Worm (Caenorhabditis elegans) whole organism, L1 larva: Measurements from ENCODE around the gene lipl-2.

Source experiments
- C16A3.4 ChIP-seq: fragments of 150-350 bp; optimal IDR thresholded peaks from 2 replicates; lab custom pipeline; 2014; ENCODE audit warnings: missing biosample characterization, missing genetic modification characterization
- C34B4.2 ChIP-seq: sonication (generic microtip); optimal IDR thresholded peaks from 2 replicates; lab custom pipeline; 2017; ENCODE audit warnings: mild to moderate bottlenecking, missing genetic modification characterization, missing compliant biosample characterization
- F16B12.6 ChIP-seq: fragments of 150-350 bp; optimal IDR thresholded peaks from 2 replicates; lab custom pipeline; 2014; ENCODE audit warnings: missing biosample characterization, missing genetic modification characterization
- Y116A8C.19 ChIP-seq: sonication (generic microtip); optimal IDR thresholded peaks from 2 replicates; lab custom pipeline; 2016; ENCODE audit warnings: missing compliant biosample characterization, missing genetic modification characterization, borderline replicate concordance
- aha-1 ChIP-seq: fragments of 150-350 bp; optimal IDR thresholded peaks from 2 replicates; lab custom pipeline; 2014; ENCODE audit warnings: missing biosample characterization, missing genetic modification characterization
- aly-2 ChIP-seq: fragments of 150-350 bp; optimal IDR thresholded peaks from 2 replicates; lab custom pipeline; 2014; ENCODE audit warnings: missing biosample characterization, missing genetic modification characterization
- ama-1 ChIP-seq: fragments of 150-350 bp; optimal IDR thresholded peaks from 2 replicates; lab custom pipeline; 2014
- blmp-1 ChIP-seq: fragments of 150-350 bp; optimal IDR thresholded peaks from 2 replicates; lab custom pipeline; 2014; ENCODE audit warnings: missing biosample characterization, missing genetic modification characterization
- ceh-63 ChIP-seq: fragments of 200-800 bp; sonication (Bioruptor generic); optimal IDR thresholded peaks from 2 replicates; lab custom pipeline; 2018; ENCODE audit warnings: mild to moderate bottlenecking, missing genetic modification characterization, missing compliant biosample characterization
- ceh-8 ChIP-seq: fragments of 200-800 bp; sonication (Bioruptor generic); optimal IDR thresholded peaks from 2 replicates; lab custom pipeline; 2018; ENCODE audit warnings: mild to moderate bottlenecking, missing genetic modification characterization, moderate library complexity, missing compliant biosample characterization
- ceh-82 ChIP-seq, 3 experiments: fragments of 150-350 bp in 1 of 3; sonication (generic microtip) in 2 of 3; optimal IDR thresholded peaks; 2 replicates each; lab custom pipeline; 2014 to 2017; ENCODE audit warnings: missing biosample characterization in 3 of 3, missing genetic modification characterization in 3 of 3
- ceh-90 ChIP-seq: sonication (generic microtip); optimal IDR thresholded peaks from 2 replicates; lab custom pipeline; 2016; ENCODE audit warnings: missing genetic modification characterization, missing compliant biosample characterization
- dpl-1 ChIP-seq, 3 experiments: fragments of 150-350 bp in 2 of 3; sonication (generic microtip) in 1 of 3; optimal IDR thresholded peaks; 2 replicates each; lab custom pipeline; 2014 to 2017; ENCODE audit warnings: missing biosample characterization in 3 of 3, missing genetic modification characterization in 3 of 3, missing genetic modification reagents in 3 of 3
- dsc-1 ChIP-seq: sonication (generic microtip); optimal IDR thresholded peaks from 2 replicates; lab custom pipeline; 2016; ENCODE audit warnings: mild to moderate bottlenecking, missing genetic modification characterization, missing compliant biosample characterization
- egl-27 ChIP-seq, 2 experiments: fragments of 150-350 bp in 1 of 2; sonication (generic microtip); optimal IDR thresholded peaks; 3 replicates each; lab custom pipeline; 2017 to 2018; ENCODE audit warnings: missing biosample characterization in 2 of 2, missing genetic modification characterization in 2 of 2, missing genetic modification reagents in 2 of 2
- elt-2 ChIP-seq: sonication (generic microtip); optimal IDR thresholded peaks from 2 replicates; lab custom pipeline; 2016; ENCODE audit warnings: missing genetic modification characterization, mild to moderate bottlenecking, inconsistent platforms, missing compliant biosample characterization, missing genetic modification reagents
- fkh-10 ChIP-seq: sonication (generic microtip); optimal IDR thresholded peaks from 2 replicates; lab custom pipeline; 2017; ENCODE audit warnings: missing biosample characterization, missing genetic modification reagents, missing genetic modification characterization
- fkh-8 ChIP-seq: sonication (generic microtip); optimal IDR thresholded peaks from 2 replicates; lab custom pipeline; 2016; ENCODE audit warnings: mild to moderate bottlenecking, missing genetic modification characterization, missing compliant biosample characterization
- hlh-17 ChIP-seq: fragments of 200-800 bp; sonication (Bioruptor generic); optimal IDR thresholded peaks from 2 replicates; lab custom pipeline; 2018; ENCODE audit warnings: missing genetic modification characterization, mild to moderate bottlenecking, missing compliant biosample characterization, moderate library complexity, borderline replicate concordance
- hlh-4 ChIP-seq: sonication (generic microtip); optimal IDR thresholded peaks from 2 replicates; lab custom pipeline; 2016; ENCODE audit warnings: mild to moderate bottlenecking, missing genetic modification characterization, missing compliant biosample characterization
- isw-1 ChIP-seq: fragments of 200-800 bp; sonication (Bioruptor generic); IDR thresholded peaks from 2 replicates; pipeline ENCODE4 v1.3.6; 2022; ENCODE audit warnings: missing genetic modification characterization, missing compliant biosample characterization
- jun-1 ChIP-seq: fragments of 150-350 bp; optimal IDR thresholded peaks from 2 replicates; lab custom pipeline; 2014; ENCODE audit warnings: missing biosample characterization, missing genetic modification reagents, missing genetic modification characterization
- lin-14 ChIP-seq: fragments of 200-800 bp; sonication (Bioruptor generic); optimal IDR thresholded peaks from 2 replicates; lab custom pipeline; 2018; ENCODE audit warnings: mild to moderate bottlenecking, missing genetic modification characterization, moderate library complexity, missing compliant biosample characterization
- lin-15B ChIP-seq: fragments of 150-350 bp; sonication (generic microtip); optimal IDR thresholded peaks from 3 replicates; lab custom pipeline; 2014; ENCODE audit warnings: missing biosample characterization, missing genetic modification characterization
- lin-35 ChIP-seq, 2 experiments: fragments of 150-350 bp; optimal IDR thresholded peaks; 2 replicates each; lab custom pipeline; 2014; ENCODE audit warnings: missing biosample characterization in 2 of 2, missing genetic modification characterization in 2 of 2, missing genetic modification reagents in 2 of 2
- lin-39 ChIP-seq: fragments of 150-350 bp; optimal IDR thresholded peaks from 2 replicates; lab custom pipeline; 2014; ENCODE audit warnings: missing biosample characterization, missing genetic modification reagents, missing genetic modification characterization
- lir-3 ChIP-seq: sonication (generic microtip); optimal IDR thresholded peaks from 2 replicates; lab custom pipeline; 2016; ENCODE audit warnings: mild to moderate bottlenecking, missing genetic modification characterization, moderate library complexity, missing compliant biosample characterization; ENCODE audit not compliant: poor library complexity
- mdl-1 ChIP-seq, 2 experiments: fragments of 150-350 bp; optimal IDR thresholded peaks; 2 replicates each; lab custom pipeline; 2014 to 2017; ENCODE audit warnings: missing biosample characterization in 2 of 2, missing genetic modification characterization in 2 of 2, inconsistent platforms in 1 of 2
- mef-2 ChIP-seq: fragments of 150-350 bp; optimal IDR thresholded peaks from 2 replicates; lab custom pipeline; 2014; ENCODE audit warnings: missing biosample characterization, missing genetic modification characterization
- mep-1 ChIP-seq: fragments of 150-350 bp; optimal IDR thresholded peaks from 2 replicates; lab custom pipeline; 2014; ENCODE audit warnings: missing biosample characterization, missing genetic modification characterization
- nhr-11 ChIP-seq: fragments of 150-350 bp; optimal IDR thresholded peaks from 2 replicates; lab custom pipeline; 2014; ENCODE audit warnings: missing biosample characterization, missing genetic modification characterization
- nhr-12 ChIP-seq: sonication (generic microtip); optimal IDR thresholded peaks from 2 replicates; lab custom pipeline; 2017; ENCODE audit warnings: missing biosample characterization, missing genetic modification characterization
- nhr-237 ChIP-seq: fragments of 150-350 bp; optimal IDR thresholded peaks from 2 replicates; lab custom pipeline; 2014; ENCODE audit warnings: missing biosample characterization, missing genetic modification characterization
- nhr-28 ChIP-seq: fragments of 150-350 bp; optimal IDR thresholded peaks from 2 replicates; lab custom pipeline; 2014; ENCODE audit warnings: missing biosample characterization, missing genetic modification characterization
- nhr-47 ChIP-seq: sonication (generic microtip); optimal IDR thresholded peaks from 2 replicates; lab custom pipeline; 2016; ENCODE audit warnings: mild to moderate bottlenecking, missing genetic modification characterization, moderate library complexity, missing compliant biosample characterization
- nhr-77 ChIP-seq: fragments of 150-350 bp; optimal IDR thresholded peaks from 2 replicates; lab custom pipeline; 2014; ENCODE audit warnings: missing biosample characterization, missing genetic modification characterization
- nhr-85 ChIP-seq: sonication (generic microtip); peaks from one replicate; lab custom pipeline; 2016; ENCODE audit warnings: missing genetic modification characterization, inconsistent platforms, missing compliant biosample characterization
- nhr-90 ChIP-seq: sonication (generic microtip); optimal IDR thresholded peaks from 2 replicates; lab custom pipeline; 2016; ENCODE audit warnings: mild to moderate bottlenecking, missing genetic modification characterization, missing compliant biosample characterization; ENCODE audit not compliant: poor library complexity
- pag-3 ChIP-seq: sonication (generic microtip); optimal IDR thresholded peaks from 2 replicates; lab custom pipeline; 2017; ENCODE audit warnings: missing genetic modification characterization, mild to moderate bottlenecking, missing compliant biosample characterization, antibody characterized with exemption, borderline replicate concordance; ENCODE audit not compliant: insufficient read depth
- pqm-1 ChIP-seq: sonication (generic microtip); optimal IDR thresholded peaks from 3 replicates; lab custom pipeline; 2017; ENCODE audit warnings: missing biosample characterization, missing genetic modification characterization
- rnt-1 ChIP-seq: sonication (generic microtip); optimal IDR thresholded peaks from 2 replicates; lab custom pipeline; 2016; ENCODE audit warnings: mild to moderate bottlenecking, missing genetic modification characterization, moderate library complexity, missing compliant biosample characterization
- sox-4 ChIP-seq: sonication (generic microtip); optimal IDR thresholded peaks from 2 replicates; lab custom pipeline; 2016; ENCODE audit warnings: missing genetic modification characterization, missing compliant biosample characterization
- sup-37 ChIP-seq: fragments of 200-800 bp; sonication (Bioruptor generic); optimal IDR thresholded peaks from 2 replicates; lab custom pipeline; 2018; ENCODE audit warnings: mild to moderate bottlenecking, missing genetic modification characterization, missing compliant biosample characterization
- tlp-1 ChIP-seq: fragments of 150-350 bp; optimal IDR thresholded peaks from 2 replicates; lab custom pipeline; 2014; ENCODE audit warnings: missing biosample characterization, missing genetic modification characterization
- unc-130 ChIP-seq: fragments of 150-350 bp; optimal IDR thresholded peaks from 2 replicates; lab custom pipeline; 2017; ENCODE audit warnings: missing biosample characterization, missing genetic modification characterization, inconsistent platforms
- xbp-1 ChIP-seq: sonication (generic microtip); optimal IDR thresholded peaks from 2 replicates; lab custom pipeline; 2016; ENCODE audit warnings: missing genetic modification characterization, missing compliant biosample characterization
- zip-4 ChIP-seq: fragments of 200-800 bp; sonication (Bioruptor generic); optimal IDR thresholded peaks from 2 replicates; lab custom pipeline; 2018; ENCODE audit warnings: mild to moderate bottlenecking, missing genetic modification characterization, moderate library complexity, missing compliant biosample characterization

lipl-2 gene

DNA sequence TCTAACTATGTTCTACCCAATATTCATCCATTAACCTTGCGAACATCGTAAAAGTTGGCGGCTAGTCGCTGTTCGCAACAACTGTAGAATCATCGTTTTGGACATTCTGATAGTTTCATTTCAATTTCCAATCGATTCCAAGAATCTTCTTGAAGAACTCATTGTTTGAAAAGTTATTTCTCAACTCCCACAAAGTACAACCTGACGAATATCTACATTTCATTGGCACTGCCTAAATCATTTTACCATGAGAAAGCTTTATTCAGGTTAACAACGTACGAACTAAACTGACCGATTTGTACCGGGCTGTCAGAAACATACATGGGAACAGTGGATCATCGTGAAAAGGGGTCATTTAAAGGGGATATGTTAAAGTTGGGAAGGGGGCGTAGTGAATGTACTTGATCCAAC, 4.6 kb upstream of the lipl-2 start, which contains the start of gene F46B6.6 (continued):
- no peak for TF ChIP-seq C34B4.2 (tag; lab: Kevin White, UChicago)
- no peak for TF ChIP-seq fkh-8 (tag; lab: Kevin White, UChicago)
- no peak for TF ChIP-seq C16A3.4 (tag; lab: Kevin White, UChicago)
- no peak for TF ChIP-seq nhr-28 (tag; lab: Kevin White, UChicago)
- no peak for TF ChIP-seq hlh-17 (GFP tag; lab: Kevin White, UChicago)
- no peak for TF ChIP-seq dpl-1 (GFP tag; optimal IDR thresholded peaks at IDR 0.05; lab: Kevin White, UChicago)
- no peak for TF ChIP-seq mdl-1 (tag; optimal IDR thresholded peaks at IDR 0.05; lab: Kevin White, UChicago)
- no peak for TF ChIP-seq lin-35 (GFP tag; optimal IDR thresholded peaks at IDR 0.05; lab: Kevin White, UChicago)
- TF ChIP-seq ceh-8 (GFP tag; lab: Kevin White, UChicago): no peak
- peak; percentile 39 for TF ChIP-seq nhr-85 (tag; lab: Kevin White, UChicago)
- no peak for TF ChIP-seq tlp-1 (tag; lab: Kevin White, UChicago)
- no peak for TF ChIP-seq isw-1
- TF ChIP-seq lin-15B (tag; lab: Kevin White, UChicago): no peak
- peak; percentile 1 for TF ChIP-seq elt-2 (tag; lab: Kevin White, UChicago)
- peak; percentile 70 for TF ChIP-seq ama-1 (lab: Kevin White, UChicago)
- no peak for TF ChIP-seq pag-3 (tag; lab: Kevin White, UChicago)

DNA sequence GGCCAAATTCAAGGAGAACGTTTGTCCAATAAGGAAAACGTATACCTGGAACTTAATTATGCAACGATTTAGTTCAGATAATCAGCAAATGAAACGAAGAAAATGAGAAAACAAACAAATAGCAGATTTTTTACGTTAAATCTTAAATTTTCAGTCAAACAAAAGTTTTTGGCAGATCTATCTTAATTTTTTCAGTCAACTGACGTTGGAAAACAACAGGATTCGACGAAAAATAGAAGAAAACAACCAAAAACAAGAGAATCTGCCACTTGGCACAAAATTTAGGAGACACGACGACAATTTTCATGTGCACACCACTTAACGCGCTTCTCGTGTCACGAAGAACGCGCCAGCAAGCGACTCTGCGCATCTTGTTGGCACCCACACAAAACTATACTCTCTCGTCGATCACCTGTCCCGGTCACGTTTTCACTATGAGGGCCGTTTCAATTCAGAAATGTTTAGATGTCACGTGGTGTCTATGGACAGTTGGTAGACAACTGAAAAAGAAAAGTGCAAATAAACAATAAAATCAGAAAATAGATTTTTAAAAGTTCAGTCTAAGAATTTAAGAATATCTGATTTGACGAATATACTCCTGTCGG, 1.6 kb upstream of the lipl-2 start, which contains the start of gene ztf-7:
Gene ztf-7, minus strand, starts transcription at position 51 of the 605 bp plus-strand sequence.
- peak; percentile 82 for TF ChIP-seq zip-4 (GFP tag; lab: Kevin White, UChicago)
- TF ChIP-seq F16B12.6: peak; percentile 69
- TF ChIP-seq jun-1 (tag; lab: Kevin White, UChicago): peak; percentile 93
- peak; percentile 86 for TF ChIP-seq sox-4 (tag; lab: Kevin White, UChicago)
- TF ChIP-seq nhr-11: peak; percentile 93
- peak; percentile 90 to 94 for TF ChIP-seq lin-35 (GFP tag; optimal IDR thresholded peaks at IDR 0.05; lab: Kevin White, UChicago)
- peak; percentile 59 to 100 for TF ChIP-seq mdl-1 (tag; optimal IDR thresholded peaks at IDR 0.05; lab: Kevin White, UChicago)
- peak; percentile 83 for TF ChIP-seq aha-1
- TF ChIP-seq ceh-63 (GFP tag; lab: Kevin White, UChicago): no peak
- TF ChIP-seq tlp-1 (tag; lab: Kevin White, UChicago): no peak
- peak; percentile 62 for TF ChIP-seq aly-2 (tag; lab: Kevin White, UChicago)
- peak; percentile 99 for TF ChIP-seq fkh-8 (tag; lab: Kevin White, UChicago)
- TF ChIP-seq lir-3 (tag; lab: Kevin White, UChicago): peak; percentile 86
- peak; percentile 97 for TF ChIP-seq C16A3.4 (tag; lab: Kevin White, UChicago)
- peak; percentile 81 for TF ChIP-seq nhr-77
- TF ChIP-seq unc-130: peak; percentile 99
- TF ChIP-seq lin-39 (tag; lab: Kevin White, UChicago): peak; percentile 96
- no peak for TF ChIP-seq ceh-90 (tag; lab: Kevin White, UChicago)
- peak; percentile 75 for TF ChIP-seq lin-15B (tag; lab: Kevin White, UChicago)
- TF ChIP-seq Y116A8C.19 (tag; lab: Kevin White, UChicago): no peak
- TF ChIP-seq rnt-1 (tag; lab: Kevin White, UChicago): peak; percentile 97
- TF ChIP-seq fkh-10 (GFP tag; lab: Kevin White, UChicago): peak; percentile 71
- TF ChIP-seq mep-1 (tag; lab: Kevin White, UChicago): peak; percentile 99
- TF ChIP-seq dpl-1 (GFP tag; optimal IDR thresholded peaks at IDR 0.05; lab: Kevin White, UChicago): peak; percentile 85 to 89 (median 87)
- TF ChIP-seq nhr-90 (tag; lab: Kevin White, UChicago): peak; percentile 98
- no peak for TF ChIP-seq egl-27 (tag; optimal IDR thresholded peaks at IDR 0.05; lab: Kevin White, UChicago)
- TF ChIP-seq sup-37 (GFP tag; lab: Kevin White, UChicago): peak; percentile 98
- TF ChIP-seq nhr-47 (tag; lab: Kevin White, UChicago): peak; percentile 99
- no peak for TF ChIP-seq hlh-4 (tag; lab: Kevin White, UChicago)
- peak; percentile 90 for TF ChIP-seq mef-2 (tag; lab: Kevin White, UChicago)
- peak; percentile 85 to 94 (median 85) for TF ChIP-seq ceh-82 (tag; optimal IDR thresholded peaks at IDR 0.05; lab: Kevin White, UChicago)
- peak; percentile 61 for TF ChIP-seq C34B4.2 (tag; lab: Kevin White, UChicago)
- peak; percentile 99 for TF ChIP-seq nhr-85 (tag; lab: Kevin White, UChicago)
- TF ChIP-seq nhr-12 (tag; lab: Kevin White, UChicago): no peak
- TF ChIP-seq nhr-237 (tag; lab: Kevin White, UChicago): peak; percentile 74
- peak; percentile 88 for TF ChIP-seq blmp-1 (tag; lab: Kevin White, UChicago)
- peak; percentile 98 for TF ChIP-seq xbp-1 (tag; lab: Kevin White, UChicago)
- no peak for TF ChIP-seq nhr-28 (tag; lab: Kevin White, UChicago)
- TF ChIP-seq lin-14 (GFP tag; lab: Kevin White, UChicago): peak; percentile 100
- peak; percentile 95 for TF ChIP-seq dsc-1
- no peak for TF ChIP-seq pqm-1 (tag; lab: Kevin White, UChicago)
